Worm (Caenorhabditis elegans): ENCODE results near the gene Y59H11AR.3.

- TF ChIP-seq klf-2 (GFP tag; conservative IDR thresholded peaks at IDR 0.05) (no peak), ztf-29 (GFP tag; IDR thresholded peaks at IDR 0.05) (no peak)
Observed at ce11 chrIV:8615314-8615713, 20.1 kb upstream of the Y59H11AR.3 start.

Measured in whole organism, midembryonic.